Fruit fly (Drosophila melanogaster) whole organism, embryonic: ENCODE data around the gene Hmbs.

ENCODE experiments used
- Atf3 ChIP-seq: fragments of 200-800 bp; sonication (Bioruptor generic); optimal IDR thresholded peaks from 3 replicates; lab custom pipeline; 2016; ENCODE audit warnings: missing biosample characterization, missing genetic modification characterization
- Bteb2 ChIP-seq: fragments of 200-800 bp; sonication (Bioruptor generic); optimal IDR thresholded peaks from 2 replicates; lab custom pipeline; 2016; ENCODE audit warnings: missing biosample characterization, missing genetic modification characterization
- CG10654 ChIP-seq: fragments of 200-800 bp; sonication (Bioruptor generic); optimal IDR thresholded peaks from 2 replicates; lab custom pipeline; 2016; ENCODE audit warnings: missing biosample characterization, missing genetic modification characterization
- CG12942 ChIP-seq: fragments of 200-800 bp; sonication (Bioruptor generic); optimal IDR thresholded peaks from 3 replicates; lab custom pipeline; 2016; ENCODE audit warnings: missing biosample characterization, missing genetic modification characterization
- CG13424 ChIP-seq: fragments of 200-800 bp; sonication (Bioruptor generic); optimal IDR thresholded peaks from 2 replicates; lab custom pipeline; 2019; ENCODE audit warnings: missing biosample characterization, mild to moderate bottlenecking, missing genetic modification characterization, moderate library complexity
- CG13624 ChIP-seq: fragments of 200-800 bp; sonication (Bioruptor generic); optimal IDR thresholded peaks from 2 replicates; lab custom pipeline; 2016; ENCODE audit warnings: missing biosample characterization, missing genetic modification characterization
- CG13775 ChIP-seq: fragments of 200-800 bp; sonication (Bioruptor generic); optimal IDR thresholded peaks from 3 replicates; lab custom pipeline; 2017; ENCODE audit warnings: missing biosample characterization, mild to moderate bottlenecking, missing genetic modification characterization
- CG14667 ChIP-seq: fragments of 200-800 bp; sonication (Bioruptor generic); IDR thresholded peaks from 2 replicates; pipeline ENCODE4 v1.3.6; 2022; ENCODE audit warnings: missing biosample characterization, missing genetic modification characterization
- CG14710 ChIP-seq: fragments of 200-800 bp; sonication (Bioruptor generic); optimal IDR thresholded peaks from 3 replicates; lab custom pipeline; 2019; ENCODE audit warnings: missing biosample characterization, mild to moderate bottlenecking, missing genetic modification characterization, moderate library complexity
- CG14860 ChIP-seq: fragments of 200-800 bp; sonication (Bioruptor generic); IDR thresholded peaks from 3 replicates; pipeline ENCODE4 v1.3.6; 2022; ENCODE audit warnings: missing biosample characterization, missing genetic modification characterization; ENCODE audit not compliant: partially characterized antibody
- CG15514 ChIP-seq: fragments of 200-800 bp; sonication (Bioruptor generic); optimal IDR thresholded peaks from 3 replicates; lab custom pipeline; 2017; ENCODE audit warnings: missing biosample characterization, missing genetic modification characterization, mild to moderate bottlenecking, moderate library complexity, missing genetic modification reagents
- CG1602 ChIP-seq: fragments of 200-800 bp; sonication (Bioruptor generic); optimal IDR thresholded peaks from 3 replicates; lab custom pipeline; 2016; ENCODE audit warnings: missing biosample characterization, missing genetic modification characterization
- CG1647 ChIP-seq: fragments of 200-800 bp; sonication (Bioruptor generic); optimal IDR thresholded peaks from 3 replicates; lab custom pipeline; 2016; ENCODE audit warnings: missing biosample characterization, missing genetic modification characterization
- CG16813 ChIP-seq: fragments of 200-800 bp; sonication (Bioruptor generic); IDR thresholded peaks from 3 replicates; pipeline ENCODE4 v1.3.6; 2022; ENCODE audit warnings: missing biosample characterization, missing genetic modification characterization; ENCODE audit not compliant: partially characterized antibody
- CG18011 ChIP-seq: fragments of 200-800 bp; sonication (Bioruptor generic); optimal IDR thresholded peaks from 2 replicates; lab custom pipeline; 2017; ENCODE audit warnings: missing biosample characterization, missing genetic modification characterization, mild to moderate bottlenecking, moderate library complexity, missing genotype
- CG18764 ChIP-seq: fragments of 200-800 bp; sonication (Bioruptor generic); optimal IDR thresholded peaks from 3 replicates; lab custom pipeline; 2016; ENCODE audit warnings: missing biosample characterization, missing genetic modification characterization
- CG3407 ChIP-seq: fragments of 200-800 bp; sonication (Bioruptor generic); optimal IDR thresholded peaks from 2 replicates; lab custom pipeline; 2018; ENCODE audit warnings: missing biosample characterization, mild to moderate bottlenecking, missing genetic modification characterization
- CG34224 ChIP-seq: fragments of 200-800 bp; sonication (Bioruptor generic); IDR thresholded peaks from 3 replicates; pipeline ENCODE4 v1.3.6; 2022; ENCODE audit warnings: missing biosample characterization, missing genetic modification characterization; ENCODE audit not compliant: partially characterized antibody
- CG7839 ChIP-seq: fragments of 200-800 bp; sonication (Bioruptor generic); optimal IDR thresholded peaks from 3 replicates; lab custom pipeline; 2018; ENCODE audit warnings: missing biosample characterization, mild to moderate bottlenecking, missing genetic modification characterization, moderate library complexity
- CG8359 ChIP-seq: fragments of 200-800 bp; sonication (Bioruptor generic); optimal IDR thresholded peaks from 2 replicates; lab custom pipeline; 2017; ENCODE audit warnings: missing biosample characterization, mild to moderate bottlenecking, missing genetic modification characterization, borderline replicate concordance
- CG9437 ChIP-seq: fragments of 200-800 bp; sonication (Bioruptor generic); optimal IDR thresholded peaks from 2 replicates; lab custom pipeline; 2018; ENCODE audit warnings: missing biosample characterization, mild to moderate bottlenecking, missing genetic modification characterization
- CG9727 ChIP-seq: fragments of 200-800 bp; sonication (Bioruptor generic); optimal IDR thresholded peaks from 3 replicates; lab custom pipeline; 2017; ENCODE audit warnings: missing biosample characterization, mild to moderate bottlenecking, missing genetic modification characterization
- CHES-1-like ChIP-seq: fragments of 200-800 bp; sonication (Bioruptor generic); optimal IDR thresholded peaks from 2 replicates; lab custom pipeline; 2016; ENCODE audit warnings: missing biosample characterization, missing genetic modification characterization
- CTCF ChIP-seq: fragments of 200-800 bp; sonication (Bioruptor generic); optimal IDR thresholded peaks from 2 replicates; lab custom pipeline; 2017; ENCODE audit warnings: missing biosample characterization, mild to moderate bottlenecking, missing genetic modification characterization, moderate library complexity
- CkIIα-i1 ChIP-seq: fragments of 200-800 bp; sonication (Bioruptor generic); IDR thresholded peaks from 2 replicates; pipeline ENCODE4 v1.3.6; 2022; ENCODE audit warnings: missing biosample characterization, missing genetic modification characterization
- Dad ChIP-seq: fragments of 200-800 bp; sonication (Bioruptor generic); optimal IDR thresholded peaks from 3 replicates; lab custom pipeline; 2016; ENCODE audit warnings: missing biosample characterization, missing genetic modification characterization
- Doc3 ChIP-seq: fragments of 200-800 bp; sonication (Bioruptor generic); IDR thresholded peaks from 3 replicates; pipeline ENCODE4 v1.3.6; 2022; ENCODE audit warnings: missing biosample characterization, missing genetic modification characterization; ENCODE audit not compliant: partially characterized antibody
- Eip74EF ChIP-seq, 2 experiments: fragments of 200-800 bp in 1 of 2; fragments of >200 bp in 1 of 2; sonication (Bioruptor generic) in 1 of 2; optimal IDR thresholded peaks; 2 replicates each; lab custom pipeline; 2017 to 2019; ENCODE audit warnings: missing biosample characterization in 2 of 2, missing genetic modification characterization in 2 of 2, mild to moderate bottlenecking in 1 of 2, moderate library complexity in 1 of 2
- Ets97D ChIP-seq: fragments of 200-800 bp; sonication (Bioruptor generic); optimal IDR thresholded peaks from 3 replicates; lab custom pipeline; 2016; ENCODE audit warnings: missing biosample characterization, missing genetic modification characterization
- H2.0 ChIP-seq: fragments of 200-800 bp; sonication (Bioruptor generic); IDR thresholded peaks from 2 replicates; pipeline ENCODE4 v1.3.6; 2022; ENCODE audit warnings: missing biosample characterization, missing genetic modification characterization
- HLH4C ChIP-seq: fragments of 200-800 bp; sonication (Bioruptor generic); IDR thresholded peaks from 3 replicates; pipeline ENCODE4 v1.3.6; 2022; ENCODE audit warnings: missing biosample characterization, missing genetic modification characterization; ENCODE audit not compliant: partially characterized antibody
- NC2β ChIP-seq: fragments of 200-800 bp; sonication (Bioruptor generic); optimal IDR thresholded peaks from 2 replicates; lab custom pipeline; 2016; ENCODE audit warnings: missing biosample characterization, missing genetic modification characterization
- NfI ChIP-seq: fragments of 200-800 bp; sonication (Bioruptor generic); optimal IDR thresholded peaks from 3 replicates; lab custom pipeline; 2018; ENCODE audit warnings: missing biosample characterization, mild to moderate bottlenecking, missing genetic modification characterization, moderate library complexity
- Oli ChIP-seq: fragments of 200-800 bp; sonication (Bioruptor generic); optimal IDR thresholded peaks from 2 replicates; lab custom pipeline; 2018; ENCODE audit warnings: missing biosample characterization, mild to moderate bottlenecking, missing genetic modification characterization, moderate library complexity
- Optix ChIP-seq: fragments of 200-800 bp; sonication (Bioruptor generic); IDR thresholded peaks from 3 replicates; pipeline ENCODE4 v1.3.6; 2022; ENCODE audit warnings: missing biosample characterization, missing genetic modification characterization
- Taf1 ChIP-seq: fragments of 200-800 bp; sonication (Bioruptor generic); IDR thresholded peaks from 2 replicates; pipeline ENCODE4 v1.3.6; 2022; ENCODE audit warnings: missing biosample characterization, missing genetic modification characterization
- aop ChIP-seq: fragments of 200-800 bp; sonication (Bioruptor generic); IDR thresholded peaks from 2 replicates; pipeline ENCODE4 v1.3.6; 2022; ENCODE audit warnings: missing biosample characterization, missing genetic modification characterization
- chm ChIP-seq: fragments of 200-800 bp; sonication (Bioruptor generic); IDR thresholded peaks from 2 replicates; pipeline ENCODE4 v1.3.6; 2022; ENCODE audit warnings: missing biosample characterization, missing genetic modification characterization
- corto ChIP-seq: fragments of 200-800 bp; sonication (Bioruptor generic); optimal IDR thresholded peaks from 2 replicates; lab custom pipeline; 2016; ENCODE audit warnings: missing biosample characterization, mild to moderate bottlenecking, missing genetic modification characterization, moderate library complexity
- danr ChIP-seq: fragments of 200-800 bp; sonication (Bioruptor generic); IDR thresholded peaks from 2 replicates; pipeline ENCODE4 v1.3.6; 2022; ENCODE audit warnings: missing biosample characterization, missing genetic modification characterization
- ewg ChIP-seq: fragments of 200-800 bp; sonication (Bioruptor generic); optimal IDR thresholded peaks from 3 replicates; lab custom pipeline; 2017; ENCODE audit warnings: mild to moderate bottlenecking, missing biosample characterization, missing genetic modification reagents, missing genetic modification characterization
- gfzf ChIP-seq: fragments of 200-800 bp; sonication (Bioruptor generic); optimal IDR thresholded peaks from 2 replicates; lab custom pipeline; 2016; ENCODE audit warnings: missing biosample characterization, mild to moderate bottlenecking, missing genetic modification characterization, moderate library complexity
- lbe ChIP-seq: fragments of 200-800 bp; sonication (Bioruptor generic); optimal IDR thresholded peaks from 2 replicates; lab custom pipeline; 2016; ENCODE audit warnings: missing biosample characterization, mild to moderate bottlenecking, missing genetic modification characterization
- mld ChIP-seq: fragments of 200-800 bp; sonication (Bioruptor generic); IDR thresholded peaks from 3 replicates; pipeline ENCODE4 v1.3.6; 2022; ENCODE audit warnings: missing biosample characterization, missing genetic modification characterization; ENCODE audit not compliant: partially characterized antibody
- nmo ChIP-seq: fragments of 200-800 bp; sonication (Bioruptor generic); optimal IDR thresholded peaks from 2 replicates; lab custom pipeline; 2018; ENCODE audit warnings: missing biosample characterization, mild to moderate bottlenecking, missing genetic modification characterization, moderate library complexity
- sob ChIP-seq: fragments of 200-800 bp; sonication (Bioruptor generic); IDR thresholded peaks from 2 replicates; pipeline ENCODE4 v1.3.6; 2022; ENCODE audit warnings: missing biosample characterization, missing genetic modification characterization
- tin ChIP-seq: fragments of 200-800 bp; sonication (Bioruptor generic); optimal IDR thresholded peaks from 3 replicates; lab custom pipeline; 2016; ENCODE audit warnings: missing biosample characterization, missing genetic modification characterization
- tio ChIP-seq: fragments of 200-800 bp; sonication (Bioruptor generic); optimal IDR thresholded peaks from 2 replicates; lab custom pipeline; 2017; ENCODE audit warnings: missing biosample characterization, missing genetic modification characterization, inconsistent platforms
- wdn ChIP-seq: fragments of 200-800 bp; sonication (Bioruptor generic); IDR thresholded peaks from 2 replicates; pipeline ENCODE4 v1.3.6; 2022; ENCODE audit warnings: missing biosample characterization, missing genetic modification characterization
- z ChIP-seq: fragments of 200-800 bp; sonication (Bioruptor generic); IDR thresholded peaks from 3 replicates; pipeline ENCODE4 v1.3.6; 2022; ENCODE audit warnings: missing biosample characterization, missing genetic modification characterization

The Hmbs gene

dm6 chr3L:1342133-1342580, 7.5 kb downstream of the Hmbs start, which contains the start of gene indra (continued):
- peak; percentile 76 for TF ChIP-seq CG13624 (GFP tag; lab: Kevin White, UChicago)
- TF ChIP-seq CG14667 (GFP tag; lab: Robert Waterston, UW), result no peak
- TF ChIP-seq gfzf (GFP tag; lab: Kevin White, UChicago), result peak; percentile 79
- TF ChIP-seq chm (GFP tag; lab: Robert Waterston, UW), result 0 out of 2 replicates have a peak, but pooled peaks have one; percentile 29
- TF ChIP-seq CkIIα-i1 (GFP tag; lab: Robert Waterston, UW), result no peak
- peak; percentile 28 for TF ChIP-seq Atf3
- TF ChIP-seq CG34224, result peak; percentile 37; the same call in 1 of the 3 replicates
- TF ChIP-seq CHES-1-like (GFP tag; lab: Kevin White, UChicago), result peak; percentile 74
- no peak for TF ChIP-seq CG7839 (tag; lab: Kevin White, UChicago)
- TF ChIP-seq CG16813 (GFP tag; lab: Robert Waterston, UW), result peak; percentile 60
- TF ChIP-seq CG8359 (GFP tag; lab: Kevin White, UChicago), result no peak
- TF ChIP-seq CG1602 (GFP tag; lab: Kevin White, UChicago), result peak; percentile 58
- no peak for TF ChIP-seq z (GFP tag; lab: Robert Waterston, UW)
- peak; percentile 36 for TF ChIP-seq CG12942 (GFP tag; lab: Kevin White, UChicago)
- TF ChIP-seq CG15514 (GFP tag; lab: Kevin White, UChicago), result peak; percentile 71
- TF ChIP-seq Optix (GFP tag; lab: Robert Waterston, UW), result no peak
- TF ChIP-seq NfI, result peak; percentile 67
- peak; percentile 56 for TF ChIP-seq tin (GFP tag; lab: Kevin White, UChicago)
- no peak for TF ChIP-seq tio (GFP tag; lab: Kevin White, UChicago)
- TF ChIP-seq CTCF (GFP tag; lab: Kevin White, UChicago), result no peak
- TF ChIP-seq corto, result no peak
- TF ChIP-seq danr (GFP tag; lab: Robert Waterston, UW), result 0 out of 2 replicates have a peak, but pooled peaks have one; percentile 46
- TF ChIP-seq nmo (GFP tag; lab: Kevin White, UChicago), result peak; percentile 74
- no peak for TF ChIP-seq aop
- TF ChIP-seq CG3407, result no peak
- peak; percentile 58 for TF ChIP-seq CG1647 (GFP tag; lab: Kevin White, UChicago)
- peak; percentile 67 for TF ChIP-seq NC2β (GFP tag; lab: Kevin White, UChicago)
- peak; percentile 54 for TF ChIP-seq ewg
- peak; percentile 51 for TF ChIP-seq CG9727
- TF ChIP-seq lbe (GFP tag; lab: Kevin White, UChicago), result no peak
- peak; percentile 25 for TF ChIP-seq CG18764 (GFP tag; lab: Kevin White, UChicago)
- TF ChIP-seq Dad, result peak; percentile 46
- no peak for TF ChIP-seq Eip74EF (GFP tag; optimal IDR thresholded peaks at IDR 0.05; lab: Kevin White, UChicago)
- TF ChIP-seq CG13424 (tag; lab: Kevin White, UChicago), result peak; percentile 76
- TF ChIP-seq CG10654 (GFP tag; lab: Kevin White, UChicago), result peak; percentile 48
- peak; percentile 38; the same call in 1 of the 3 replicates for TF ChIP-seq CG14860 (GFP tag; lab: Robert Waterston, UW)
- peak; percentile 75 for TF ChIP-seq Ets97D
- TF ChIP-seq mld (GFP tag; lab: Robert Waterston, UW), result 0 out of 3 replicates have a peak, but pooled peaks have one; percentile 53
- peak; percentile 41; the same call in 2 of the 3 replicates for TF ChIP-seq Doc3 (GFP tag; lab: Robert Waterston, UW)
- 0 out of 2 replicates have a peak, but pooled peaks have one; percentile 33 for TF ChIP-seq sob (GFP tag; lab: Robert Waterston, UW)
- no peak for TF ChIP-seq wdn
- TF ChIP-seq CG18011 (GFP tag; lab: Kevin White, UChicago), result peak; percentile 78
- no peak for TF ChIP-seq H2.0 (GFP tag; lab: Robert Waterston, UW)
- peak; percentile 96 for TF ChIP-seq CG9437 (GFP tag; lab: Kevin White, UChicago)
- TF ChIP-seq Oli (tag; lab: Kevin White, UChicago), result no peak
- TF ChIP-seq HLH4C, result peak; percentile 46; the same call in 2 of the 3 replicates
- TF ChIP-seq Bteb2 (GFP tag; lab: Kevin White, UChicago), result peak; percentile 61
- TF ChIP-seq Taf1 (GFP tag; lab: Robert Waterston, UW), result no peak
- TF ChIP-seq CG14710, result peak; percentile 69
- peak; percentile 67 for TF ChIP-seq CG13775 (GFP tag; lab: Kevin White, UChicago)
